Fruit fly (Drosophila melanogaster) whole organism, embryonic: ENCODE results near the gene Dmtn.

Experiments
- ATbp ChIP-seq: fragments of 200-800 bp; sonication (Bioruptor generic); optimal IDR thresholded peaks from 2 replicates; lab custom pipeline; 2017; ENCODE audit warnings: missing biosample characterization, mild to moderate bottlenecking, missing genetic modification characterization, missing genetic modification reagents
- Ada2b ChIP-seq: fragments of 200-800 bp; sonication (Bioruptor generic); IDR thresholded peaks from 2 replicates; pipeline ENCODE4 v1.3.6; 2022; ENCODE audit warnings: missing biosample characterization, missing genetic modification characterization
- CG1024 ChIP-seq: fragments of 200-800 bp; sonication (Bioruptor generic); IDR thresholded peaks from 2 replicates; pipeline ENCODE4 v1.3.6; 2022; ENCODE audit warnings: missing biosample characterization, missing genetic modification characterization
- CG11398 ChIP-seq: fragments of 200-800 bp; sonication (Bioruptor generic); optimal IDR thresholded peaks from 2 replicates; lab custom pipeline; 2016; ENCODE audit warnings: missing biosample characterization, missing genetic modification characterization
- CG12155 ChIP-seq: fragments of 200-800 bp; sonication (Bioruptor generic); optimal IDR thresholded peaks from 3 replicates; lab custom pipeline; 2016; ENCODE audit warnings: missing biosample characterization, missing genetic modification characterization
- CG13624 ChIP-seq: fragments of 200-800 bp; sonication (Bioruptor generic); optimal IDR thresholded peaks from 2 replicates; lab custom pipeline; 2016; ENCODE audit warnings: missing biosample characterization, missing genetic modification characterization
- CG1529 ChIP-seq: fragments of 200-800 bp; sonication (Bioruptor generic); optimal IDR thresholded peaks from 3 replicates; lab custom pipeline; 2018; ENCODE audit warnings: missing biosample characterization, missing genetic modification characterization
- CG16813 ChIP-seq: fragments of 200-800 bp; sonication (Bioruptor generic); IDR thresholded peaks from 3 replicates; pipeline ENCODE4 v1.3.6; 2022; ENCODE audit warnings: missing biosample characterization, missing genetic modification characterization; ENCODE audit not compliant: partially characterized antibody
- CG17385 ChIP-seq: fragments of 200-800 bp; sonication (Bioruptor generic); optimal IDR thresholded peaks from 3 replicates; lab custom pipeline; 2018; ENCODE audit warnings: missing biosample characterization, mild to moderate bottlenecking, missing genetic modification characterization
- CG30403 ChIP-seq: fragments of 200-800 bp; sonication (Bioruptor generic); optimal IDR thresholded peaks from 3 replicates; lab custom pipeline; 2016; ENCODE audit warnings: missing biosample characterization, missing genetic modification characterization
- CG31224 ChIP-seq: fragments of 200-800 bp; sonication (Bioruptor generic); IDR thresholded peaks from 2 replicates; pipeline ENCODE4 v1.3.6; 2022; ENCODE audit warnings: missing biosample characterization, missing genetic modification characterization
- CG3726 ChIP-seq: fragments of 200-800 bp; sonication (Bioruptor generic); IDR thresholded peaks from 3 replicates; pipeline ENCODE4, ENCODE4 v1.3.6; 2022; ENCODE audit warnings: missing biosample characterization, missing genetic modification characterization
- CG3838 ChIP-seq: fragments of 200-800 bp; sonication (Bioruptor generic); optimal IDR thresholded peaks from 3 replicates; lab custom pipeline; 2016; ENCODE audit warnings: missing biosample characterization, missing genetic modification characterization
- CG42726 ChIP-seq: fragments of 200-800 bp; sonication (Bioruptor generic); IDR thresholded peaks from 2 replicates; pipeline ENCODE4 v1.3.6; 2022; ENCODE audit warnings: missing biosample characterization, missing genetic modification characterization; ENCODE audit not compliant: partially characterized antibody
- CG5953 ChIP-seq: fragments of 200-800 bp; sonication (Bioruptor generic); IDR thresholded peaks from 2 replicates; pipeline ENCODE4 v1.3.6; 2022; ENCODE audit warnings: missing biosample characterization, missing genetic modification characterization
- CG6175 ChIP-seq: fragments of 200-800 bp; sonication (Bioruptor generic); IDR thresholded peaks from 3 replicates; pipeline ENCODE4 v1.3.6; 2022; ENCODE audit warnings: missing biosample characterization, missing genetic modification characterization
- CG7745 ChIP-seq: fragments of 200-800 bp; sonication (Bioruptor generic); optimal IDR thresholded peaks from 2 replicates; lab custom pipeline; 2018; ENCODE audit warnings: missing biosample characterization, mild to moderate bottlenecking, missing genetic modification characterization, moderate library complexity
- Camta ChIP-seq: fragments of 200-800 bp; sonication (Bioruptor generic); optimal IDR thresholded peaks from 2 replicates; lab custom pipeline; 2016; ENCODE audit warnings: missing biosample characterization, missing genetic modification characterization
- Chrac-16 ChIP-seq: fragments of 200-800 bp; sonication (Bioruptor generic); optimal IDR thresholded peaks from 3 replicates; lab custom pipeline; 2016; ENCODE audit warnings: missing biosample characterization, missing genetic modification characterization
- Dp ChIP-seq: fragments of 200-800 bp; sonication (Bioruptor generic); optimal IDR thresholded peaks from 2 replicates; lab custom pipeline; 2018; ENCODE audit warnings: missing biosample characterization, mild to moderate bottlenecking, missing genetic modification characterization, moderate library complexity
- Ets97D ChIP-seq: fragments of 200-800 bp; sonication (Bioruptor generic); optimal IDR thresholded peaks from 3 replicates; lab custom pipeline; 2016; ENCODE audit warnings: missing biosample characterization, missing genetic modification characterization
- Fer3 ChIP-seq: fragments of 200-800 bp; sonication (Bioruptor generic); optimal IDR thresholded peaks from 2 replicates; lab custom pipeline; 2018; ENCODE audit warnings: missing biosample characterization, mild to moderate bottlenecking, missing genetic modification characterization, moderate library complexity
- Gug ChIP-seq: fragments of 200-800 bp; sonication (Bioruptor generic); IDR thresholded peaks from 4 replicates; pipeline ENCODE4 v1.3.6; 2022; ENCODE audit warnings: missing biosample characterization, missing genetic modification characterization
- H2.0 ChIP-seq: fragments of 200-800 bp; sonication (Bioruptor generic); IDR thresholded peaks from 2 replicates; pipeline ENCODE4 v1.3.6; 2022; ENCODE audit warnings: missing biosample characterization, missing genetic modification characterization
- HmgZ ChIP-seq: fragments of 200-800 bp; sonication (Bioruptor generic); optimal IDR thresholded peaks from 2 replicates; lab custom pipeline; 2018; ENCODE audit warnings: missing biosample characterization, mild to moderate bottlenecking, missing genetic modification characterization
- Lhr ChIP-seq: fragments of 200-800 bp; sonication (Bioruptor generic); optimal IDR thresholded peaks from 3 replicates; lab custom pipeline; 2017; ENCODE audit warnings: mild to moderate bottlenecking, missing biosample characterization, missing genetic modification reagents, missing genetic modification characterization
- NC2β ChIP-seq: fragments of 200-800 bp; sonication (Bioruptor generic); optimal IDR thresholded peaks from 2 replicates; lab custom pipeline; 2016; ENCODE audit warnings: missing biosample characterization, missing genetic modification characterization
- NfI ChIP-seq: fragments of 200-800 bp; sonication (Bioruptor generic); optimal IDR thresholded peaks from 3 replicates; lab custom pipeline; 2018; ENCODE audit warnings: missing biosample characterization, mild to moderate bottlenecking, missing genetic modification characterization, moderate library complexity
- Ptx1 ChIP-seq: fragments of 200-800 bp; sonication (Bioruptor generic); IDR thresholded peaks from 2 replicates; pipeline ENCODE4 v1.3.6; 2022; ENCODE audit warnings: missing biosample characterization, missing genetic modification characterization
- Stat92E ChIP-seq, 3 experiments: fragments of >200 bp in 2 of 3; fragments of 200-800 bp in 1 of 3; sonication (Bioruptor generic) in 1 of 3; optimal IDR thresholded peaks; 2 replicates each; lab custom pipeline; 2017 to 2019; ENCODE audit warnings: missing biosample characterization in 3 of 3, missing genetic modification characterization in 3 of 3, mild to moderate bottlenecking in 1 of 3, moderate library complexity in 1 of 3
- bbx ChIP-seq: fragments of 200-800 bp; sonication (Bioruptor generic); IDR thresholded peaks from 2 replicates; pipeline ENCODE4 v1.3.6; 2022; ENCODE audit warnings: missing biosample characterization, missing genetic modification characterization; ENCODE audit not compliant: partially characterized antibody
- cad ChIP-seq: fragments of >200 bp; optimal IDR thresholded peaks from 2 replicates; lab custom pipeline; 2017; ENCODE audit warnings: missing biosample characterization, missing genetic modification characterization
- caup ChIP-seq: fragments of 200-800 bp; sonication (Bioruptor generic); optimal IDR thresholded peaks from 3 replicates; lab custom pipeline; 2017; ENCODE audit warnings: missing biosample characterization, mild to moderate bottlenecking, missing genetic modification characterization, moderate library complexity; ENCODE audit not compliant: severe bottlenecking
- dpn ChIP-seq, 2 experiments: fragments of 200-800 bp; sonication (Bioruptor generic); optimal IDR thresholded peaks; 3 replicates each; lab custom pipeline; 2016; ENCODE audit warnings: missing biosample characterization in 2 of 2, missing genetic modification characterization in 2 of 2
- ewg ChIP-seq: fragments of 200-800 bp; sonication (Bioruptor generic); optimal IDR thresholded peaks from 3 replicates; lab custom pipeline; 2017; ENCODE audit warnings: mild to moderate bottlenecking, missing biosample characterization, missing genetic modification reagents, missing genetic modification characterization
- ftz-f1 ChIP-seq: fragments of 200-800 bp; sonication (Bioruptor generic); optimal IDR thresholded peaks from 2 replicates; lab custom pipeline; 2016; ENCODE audit warnings: missing biosample characterization, missing genetic modification characterization
- gcm2 ChIP-seq: fragments of 200-800 bp; sonication (Bioruptor generic); optimal IDR thresholded peaks from 2 replicates; lab custom pipeline; 2016; ENCODE audit warnings: missing biosample characterization, missing genetic modification characterization
- hb ChIP-seq: fragments of 200-800 bp; sonication (Bioruptor generic); IDR thresholded peaks from 3 replicates; pipeline ENCODE4 v1.3.6; 2022; ENCODE audit warnings: missing biosample characterization, missing genetic modification characterization; ENCODE audit not compliant: partially characterized antibody
- hkb ChIP-seq, 2 experiments: fragments of 200-800 bp in 1 of 2; fragments of >200 bp in 1 of 2; sonication (Bioruptor generic) in 1 of 2; IDR thresholded peaks in 1 of 2; optimal IDR thresholded peaks in 1 of 2; 2 replicates each; pipeline versions ENCODE4 v1.3.6 to Lab custom; 2017 to 2022; ENCODE audit warnings: missing biosample characterization in 1 of 2, missing genetic modification characterization in 1 of 2
- nom ChIP-seq: fragments of 200-800 bp; sonication (Bioruptor generic); optimal IDR thresholded peaks from 2 replicates; lab custom pipeline; 2017; ENCODE audit warnings: missing biosample characterization, missing genetic modification characterization, mild to moderate bottlenecking, moderate library complexity, missing genetic modification reagents
- pb ChIP-seq: fragments of 200-800 bp; sonication (Bioruptor generic); optimal IDR thresholded peaks from 3 replicates; lab custom pipeline; 2016; ENCODE audit warnings: missing biosample characterization, missing genetic modification characterization
- pho ChIP-seq: fragments of 200-800 bp; sonication (Bioruptor generic); optimal IDR thresholded peaks from 2 replicates; lab custom pipeline; 2016; ENCODE audit warnings: missing biosample characterization, missing genetic modification characterization
- pita ChIP-seq: fragments of 200-800 bp; sonication (Bioruptor generic); optimal IDR thresholded peaks from 2 replicates; lab custom pipeline; 2017; ENCODE audit warnings: missing biosample characterization, mild to moderate bottlenecking, missing genetic modification characterization
- row ChIP-seq: fragments of 200-800 bp; sonication (Bioruptor generic); IDR thresholded peaks from 3 replicates; pipeline ENCODE4 v1.3.6; 2022; ENCODE audit warnings: missing biosample characterization, missing genetic modification characterization
- schlank ChIP-seq: fragments of 200-800 bp; sonication (Bioruptor generic); optimal IDR thresholded peaks from 2 replicates; lab custom pipeline; 2018; ENCODE audit warnings: missing biosample characterization, mild to moderate bottlenecking, missing genetic modification characterization
- seq ChIP-seq: fragments of 200-800 bp; sonication (Bioruptor generic); IDR thresholded peaks from 2 replicates; pipeline ENCODE4 v1.3.6; 2022; ENCODE audit warnings: missing biosample characterization, missing genetic modification characterization
- sim ChIP-seq: fragments of 200-800 bp; sonication (Bioruptor generic); IDR thresholded peaks from 2 replicates; pipeline ENCODE4 v1.3.6; 2022; ENCODE audit warnings: missing biosample characterization, missing genetic modification characterization
- slp2 ChIP-seq: fragments of 200-800 bp; sonication (Bioruptor generic); optimal IDR thresholded peaks from 2 replicates; lab custom pipeline; 2016; ENCODE audit warnings: missing biosample characterization, missing genetic modification characterization
- sob ChIP-seq: fragments of 200-800 bp; sonication (Bioruptor generic); IDR thresholded peaks from 2 replicates; pipeline ENCODE4 v1.3.6; 2022; ENCODE audit warnings: missing biosample characterization, missing genetic modification characterization
- unpg ChIP-seq: fragments of 200-800 bp; sonication (Bioruptor generic); optimal IDR thresholded peaks from 3 replicates; lab custom pipeline; 2018; ENCODE audit warnings: missing biosample characterization, mild to moderate bottlenecking, missing genetic modification characterization, moderate library complexity

Dmtn gene

DNA sequence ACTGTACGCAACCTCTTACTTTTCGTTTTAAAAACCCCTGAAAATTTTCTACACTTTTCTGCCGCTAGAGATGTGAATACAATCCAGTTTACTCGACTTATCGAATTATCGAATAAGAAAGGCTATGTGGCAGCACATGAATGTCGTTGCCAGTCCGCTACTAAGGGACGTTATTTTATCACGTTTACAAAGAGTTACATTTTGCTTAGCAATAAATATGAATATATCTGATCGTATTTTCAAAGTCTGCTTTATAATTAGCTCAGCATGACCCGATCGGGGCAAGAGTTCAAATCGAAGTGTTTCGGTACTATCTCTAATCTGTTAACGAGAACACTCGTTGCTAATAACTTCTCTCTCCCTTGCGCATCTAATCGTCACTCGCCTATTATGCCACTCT is 37.6 kb downstream of the Dmtn start, which contains the start of gene CG42724 (continued):
- 0 out of 2 replicates have a peak, but pooled peaks have one; percentile 18 for TF ChIP-seq sim
- peak; percentile 32 for TF ChIP-seq gcm2 (GFP tag; lab: Kevin White, UChicago)
- peak; percentile 39 for TF ChIP-seq slp2 (GFP tag; lab: Kevin White, UChicago)
- no peak for TF ChIP-seq CG1529 (GFP tag; lab: Kevin White, UChicago)
- TF ChIP-seq nom (GFP tag; lab: Kevin White, UChicago) = no peak
- peak; percentile 71 for TF ChIP-seq CG30403 (GFP tag; lab: Kevin White, UChicago)
- TF ChIP-seq CG7745 = no peak
- no peak for TF ChIP-seq ewg (GFP tag; lab: Kevin White, UChicago)
- peak; percentile 73 for TF ChIP-seq NC2β (GFP tag; lab: Kevin White, UChicago)
- peak; percentile 83 for TF ChIP-seq CG13624
- no peak for TF ChIP-seq NfI
- peak; percentile 24 for TF ChIP-seq Dp (GFP tag; lab: Kevin White, UChicago)
- TF ChIP-seq Ada2b = peak; percentile 55
- peak; percentile 42 for TF ChIP-seq hkb (optimal IDR thresholded peaks at IDR 0.05; lab: Kevin White, UChicago)
- no peak for TF ChIP-seq hkb (GFP tag; IDR thresholded peaks at IDR 0.05; lab: Robert Waterston, UW)
- TF ChIP-seq Ptx1 (GFP tag; lab: Robert Waterston, UW) = peak; percentile 74
- TF ChIP-seq HmgZ (tag; lab: Kevin White, UChicago) = peak; percentile 59
- no peak for TF ChIP-seq ATbp (GFP tag; lab: Kevin White, UChicago)
- TF ChIP-seq pb (GFP tag; lab: Kevin White, UChicago) = peak; percentile 9
- peak; percentile 60; the same call in 2 of the 4 replicates for TF ChIP-seq Gug (GFP tag; lab: Robert Waterston, UW)
- TF ChIP-seq CG6175 (GFP tag; lab: Robert Waterston, UW) = 0 out of 3 replicates have a peak, but pooled peaks have one; percentile 32
- TF ChIP-seq dpn (GFP tag; optimal IDR thresholded peaks at IDR 0.05; lab: Kevin White, UChicago) = peak; percentile 73 to 77
- TF ChIP-seq CG3838 = no peak
- peak; percentile 100 for TF ChIP-seq CG12155 (GFP tag; lab: Kevin White, UChicago)
- peak; percentile 71 for TF ChIP-seq Chrac-16
- no peak for TF ChIP-seq ftz-f1
- peak; percentile 78 for TF ChIP-seq Camta (GFP tag; lab: Kevin White, UChicago)
- TF ChIP-seq CG11398 (GFP tag; lab: Kevin White, UChicago) = peak; percentile 52
- TF ChIP-seq CG17385 (GFP tag; lab: Kevin White, UChicago) = no peak
- TF ChIP-seq seq = no peak; the same call in 1 of the 2 replicates
- no peak for TF ChIP-seq CG42726
- peak; percentile 45 for TF ChIP-seq sob (GFP tag; lab: Robert Waterston, UW)
- no peak for TF ChIP-seq pita (GFP tag; lab: Kevin White, UChicago)
- TF ChIP-seq schlank = no peak
- no peak for TF ChIP-seq unpg (GFP tag; lab: Kevin White, UChicago)
- no peak for TF ChIP-seq hb
- peak; percentile 79 for TF ChIP-seq Lhr (GFP tag; lab: Kevin White, UChicago)
- TF ChIP-seq CG31224 = 0 out of 2 replicates have a peak, but pooled peaks have one; percentile 30
- no peak for TF ChIP-seq Stat92E (GFP tag; optimal IDR thresholded peaks at IDR 0.05; lab: Kevin White, UChicago)
- TF ChIP-seq Fer3 = no peak
- TF ChIP-seq bbx = no peak
- peak; percentile 89 for TF ChIP-seq row (GFP tag; lab: Robert Waterston, UW)
- TF ChIP-seq CG1024 (GFP tag; lab: Robert Waterston, UW) = peak; percentile 35; the same call in 1 of the 2 replicates
- TF ChIP-seq CG3726 (GFP tag; lab: Robert Waterston, UW) = no peak
- TF ChIP-seq H2.0 (GFP tag; lab: Robert Waterston, UW) = peak; percentile 63
- TF ChIP-seq cad (GFP tag; lab: Kevin White, UChicago) = no peak
- TF ChIP-seq CG16813 (GFP tag; lab: Robert Waterston, UW) = peak; percentile 62; the same call in 2 of the 3 replicates
- peak; percentile 74 for TF ChIP-seq pho (GFP tag; lab: Kevin White, UChicago)
- peak; percentile 80 for TF ChIP-seq Ets97D (GFP tag; lab: Kevin White, UChicago)
- TF ChIP-seq caup = no peak
- no peak for TF ChIP-seq CG5953 (GFP tag; lab: Robert Waterston, UW)
